Worm (Caenorhabditis elegans) whole organism, L1 larva: ENCODE measurements around the gene pqn-54.

Experiments
- C04F5.9 ChIP-seq: sonication (generic microtip); optimal IDR thresholded peaks from 2 replicates; lab custom pipeline; 2016; ENCODE audit warnings: missing genetic modification characterization, missing compliant biosample characterization
- C16A3.4 ChIP-seq: fragments of 150-350 bp; optimal IDR thresholded peaks from 2 replicates; lab custom pipeline; 2014; ENCODE audit warnings: missing biosample characterization, missing genetic modification characterization
- C34B4.2 ChIP-seq: sonication (generic microtip); optimal IDR thresholded peaks from 2 replicates; lab custom pipeline; 2017; ENCODE audit warnings: mild to moderate bottlenecking, missing genetic modification characterization, missing compliant biosample characterization
- F16B12.6 ChIP-seq: fragments of 150-350 bp; optimal IDR thresholded peaks from 2 replicates; lab custom pipeline; 2014; ENCODE audit warnings: missing biosample characterization, missing genetic modification characterization
- aly-2 ChIP-seq: fragments of 150-350 bp; optimal IDR thresholded peaks from 2 replicates; lab custom pipeline; 2014; ENCODE audit warnings: missing biosample characterization, missing genetic modification characterization
- ama-1 ChIP-seq: fragments of 150-350 bp; optimal IDR thresholded peaks from 2 replicates; lab custom pipeline; 2014
- ceh-63 ChIP-seq: fragments of 200-800 bp; sonication (Bioruptor generic); optimal IDR thresholded peaks from 2 replicates; lab custom pipeline; 2018; ENCODE audit warnings: mild to moderate bottlenecking, missing genetic modification characterization, missing compliant biosample characterization
- ceh-8 ChIP-seq: fragments of 200-800 bp; sonication (Bioruptor generic); optimal IDR thresholded peaks from 2 replicates; lab custom pipeline; 2018; ENCODE audit warnings: mild to moderate bottlenecking, missing genetic modification characterization, moderate library complexity, missing compliant biosample characterization
- ces-1 ChIP-seq: fragments of 150-350 bp; optimal IDR thresholded peaks from 2 replicates; lab custom pipeline; 2014; ENCODE audit warnings: missing biosample characterization, missing genetic modification reagents, missing genetic modification characterization
- dpl-1 ChIP-seq, 3 experiments: fragments of 150-350 bp in 2 of 3; sonication (generic microtip) in 1 of 3; optimal IDR thresholded peaks; 2 replicates each; lab custom pipeline; 2014 to 2017; ENCODE audit warnings: missing biosample characterization in 3 of 3, missing genetic modification characterization in 3 of 3, missing genetic modification reagents in 3 of 3
- dsc-1 ChIP-seq: sonication (generic microtip); optimal IDR thresholded peaks from 2 replicates; lab custom pipeline; 2016; ENCODE audit warnings: mild to moderate bottlenecking, missing genetic modification characterization, missing compliant biosample characterization
- efl-3 ChIP-seq: fragments of 200-800 bp; sonication (Bioruptor generic); optimal IDR thresholded peaks from 2 replicates; lab custom pipeline; 2018; ENCODE audit warnings: mild to moderate bottlenecking, missing genetic modification characterization, missing compliant biosample characterization
- egl-13 ChIP-seq: sonication (generic microtip); optimal IDR thresholded peaks from 2 replicates; lab custom pipeline; 2016; ENCODE audit warnings: missing genotype, missing genetic modification reagents, missing genetic modification characterization, missing compliant biosample characterization
- egl-27 ChIP-seq, 2 experiments: fragments of 150-350 bp in 1 of 2; sonication (generic microtip); optimal IDR thresholded peaks; 3 replicates each; lab custom pipeline; 2017 to 2018; ENCODE audit warnings: missing biosample characterization in 2 of 2, missing genetic modification characterization in 2 of 2, missing genetic modification reagents in 2 of 2
- elt-2 ChIP-seq: sonication (generic microtip); optimal IDR thresholded peaks from 2 replicates; lab custom pipeline; 2016; ENCODE audit warnings: missing genetic modification characterization, mild to moderate bottlenecking, inconsistent platforms, missing compliant biosample characterization, missing genetic modification reagents
- elt-3 ChIP-seq, 6 experiments: fragments of 150-350 bp in 1 of 6; sonication (generic microtip); optimal IDR thresholded peaks; 2 replicates each; lab custom pipeline; 2017 to 2018; ENCODE audit warnings: missing biosample characterization in 6 of 6, missing genetic modification characterization in 6 of 6, inconsistent platforms in 1 of 6
- ets-5 ChIP-seq: fragments of 200-800 bp; sonication (Bioruptor generic); IDR thresholded peaks from 2 replicates; pipeline ENCODE4 v1.3.6; 2022; ENCODE audit warnings: missing genetic modification characterization, missing compliant biosample characterization
- fkh-4 ChIP-seq: sonication (generic microtip); optimal IDR thresholded peaks from 2 replicates; lab custom pipeline; 2016; ENCODE audit warnings: missing compliant biosample characterization, missing genetic modification characterization, borderline replicate concordance
- fkh-8 ChIP-seq: sonication (generic microtip); optimal IDR thresholded peaks from 2 replicates; lab custom pipeline; 2016; ENCODE audit warnings: mild to moderate bottlenecking, missing genetic modification characterization, missing compliant biosample characterization
- grh-1 ChIP-seq: fragments of 200-800 bp; sonication (Bioruptor generic); IDR thresholded peaks from 2 replicates; pipeline ENCODE4 v1.3.6; 2022; ENCODE audit warnings: missing genetic modification reagents, missing genetic modification characterization, missing compliant biosample characterization
- hlh-17 ChIP-seq: fragments of 200-800 bp; sonication (Bioruptor generic); optimal IDR thresholded peaks from 2 replicates; lab custom pipeline; 2018; ENCODE audit warnings: missing genetic modification characterization, mild to moderate bottlenecking, missing compliant biosample characterization, moderate library complexity, borderline replicate concordance
- hlh-4 ChIP-seq: sonication (generic microtip); optimal IDR thresholded peaks from 2 replicates; lab custom pipeline; 2016; ENCODE audit warnings: mild to moderate bottlenecking, missing genetic modification characterization, missing compliant biosample characterization
- jun-1 ChIP-seq: fragments of 150-350 bp; optimal IDR thresholded peaks from 2 replicates; lab custom pipeline; 2014; ENCODE audit warnings: missing biosample characterization, missing genetic modification reagents, missing genetic modification characterization
- lin-14 ChIP-seq: fragments of 200-800 bp; sonication (Bioruptor generic); optimal IDR thresholded peaks from 2 replicates; lab custom pipeline; 2018; ENCODE audit warnings: mild to moderate bottlenecking, missing genetic modification characterization, moderate library complexity, missing compliant biosample characterization
- lin-35 ChIP-seq, 2 experiments: fragments of 150-350 bp; optimal IDR thresholded peaks; 2 replicates each; lab custom pipeline; 2014; ENCODE audit warnings: missing biosample characterization in 2 of 2, missing genetic modification characterization in 2 of 2, missing genetic modification reagents in 2 of 2
- lir-3 ChIP-seq: sonication (generic microtip); optimal IDR thresholded peaks from 2 replicates; lab custom pipeline; 2016; ENCODE audit warnings: mild to moderate bottlenecking, missing genetic modification characterization, moderate library complexity, missing compliant biosample characterization; ENCODE audit not compliant: poor library complexity
- lsy-2 ChIP-seq, 2 experiments: fragments of 150-350 bp; optimal IDR thresholded peaks; 2 replicates each; lab custom pipeline; 2014; ENCODE audit warnings: missing biosample characterization in 2 of 2, missing genetic modification characterization in 2 of 2
- mab-9 ChIP-seq: fragments of 200-800 bp; sonication (Bioruptor generic); IDR thresholded peaks from 2 replicates; pipeline ENCODE4 v1.3.6; 2022; ENCODE audit warnings: missing genetic modification reagents, missing genetic modification characterization, missing compliant biosample characterization
- mep-1 ChIP-seq: fragments of 150-350 bp; optimal IDR thresholded peaks from 2 replicates; lab custom pipeline; 2014; ENCODE audit warnings: missing biosample characterization, missing genetic modification characterization
- nhr-12 ChIP-seq: sonication (generic microtip); optimal IDR thresholded peaks from 2 replicates; lab custom pipeline; 2017; ENCODE audit warnings: missing biosample characterization, missing genetic modification characterization
- nhr-20 ChIP-seq: sonication (generic microtip); optimal IDR thresholded peaks from 2 replicates; lab custom pipeline; 2016; ENCODE audit warnings: mild to moderate bottlenecking, missing genetic modification characterization, missing compliant biosample characterization
- nhr-237 ChIP-seq: fragments of 150-350 bp; optimal IDR thresholded peaks from 2 replicates; lab custom pipeline; 2014; ENCODE audit warnings: missing biosample characterization, missing genetic modification characterization
- nhr-28 ChIP-seq: fragments of 150-350 bp; optimal IDR thresholded peaks from 2 replicates; lab custom pipeline; 2014; ENCODE audit warnings: missing biosample characterization, missing genetic modification characterization
- nhr-71 ChIP-seq: sonication (generic microtip); optimal IDR thresholded peaks from 2 replicates; lab custom pipeline; 2016; ENCODE audit warnings: mild to moderate bottlenecking, missing genetic modification characterization, moderate library complexity, missing compliant biosample characterization
- nhr-84 ChIP-seq: sonication (generic microtip); optimal IDR thresholded peaks from 2 replicates; lab custom pipeline; 2017; ENCODE audit warnings: missing biosample characterization, missing genetic modification characterization
- nhr-85 ChIP-seq: sonication (generic microtip); peaks from one replicate; lab custom pipeline; 2016; ENCODE audit warnings: missing genetic modification characterization, inconsistent platforms, missing compliant biosample characterization
- pag-3 ChIP-seq: sonication (generic microtip); optimal IDR thresholded peaks from 2 replicates; lab custom pipeline; 2017; ENCODE audit warnings: missing genetic modification characterization, mild to moderate bottlenecking, missing compliant biosample characterization, antibody characterized with exemption, borderline replicate concordance; ENCODE audit not compliant: insufficient read depth
- pqm-1 ChIP-seq: sonication (generic microtip); optimal IDR thresholded peaks from 3 replicates; lab custom pipeline; 2017; ENCODE audit warnings: missing biosample characterization, missing genetic modification characterization
- snpc-4 ChIP-seq: fragments of 150-350 bp; optimal IDR thresholded peaks from 2 replicates; lab custom pipeline; 2014; ENCODE audit warnings: missing biosample characterization, missing genetic modification characterization
- snu-23 ChIP-seq: sonication (generic microtip); optimal IDR thresholded peaks from 2 replicates; lab custom pipeline; 2016; ENCODE audit warnings: missing genetic modification characterization, missing compliant biosample characterization
- sox-4 ChIP-seq: sonication (generic microtip); optimal IDR thresholded peaks from 2 replicates; lab custom pipeline; 2016; ENCODE audit warnings: missing genetic modification characterization, missing compliant biosample characterization
- swsn-7 ChIP-seq: sonication (generic microtip); optimal IDR thresholded peaks from 2 replicates; lab custom pipeline; 2016; ENCODE audit warnings: missing genetic modification characterization, missing compliant biosample characterization
- tbx-2 ChIP-seq: sonication (generic microtip); optimal IDR thresholded peaks from 2 replicates; lab custom pipeline; 2016; ENCODE audit warnings: missing genetic modification characterization, missing compliant biosample characterization
- tlp-1 ChIP-seq: fragments of 150-350 bp; optimal IDR thresholded peaks from 2 replicates; lab custom pipeline; 2014; ENCODE audit warnings: missing biosample characterization, missing genetic modification characterization
- unc-130 ChIP-seq: fragments of 150-350 bp; optimal IDR thresholded peaks from 2 replicates; lab custom pipeline; 2017; ENCODE audit warnings: missing biosample characterization, missing genetic modification characterization, inconsistent platforms
- unc-30 ChIP-seq: sonication (generic microtip); optimal IDR thresholded peaks from 2 replicates; lab custom pipeline; 2017; ENCODE audit warnings: missing biosample characterization, missing genetic modification characterization
- unc-62 ChIP-seq: fragments of 150-350 bp; optimal IDR thresholded peaks from 2 replicates; lab custom pipeline; 2014; ENCODE audit warnings: missing biosample characterization, missing genetic modification reagents, missing genetic modification characterization
- unc-86 ChIP-seq: sonication (generic microtip); optimal IDR thresholded peaks from 2 replicates; lab custom pipeline; 2016; ENCODE audit warnings: missing genetic modification characterization, missing compliant biosample characterization
- vab-15 ChIP-seq: sonication (generic microtip); optimal IDR thresholded peaks from 2 replicates; lab custom pipeline; 2017; ENCODE audit warnings: missing genotype, mild to moderate bottlenecking, missing genetic modification characterization, missing compliant biosample characterization
- xbp-1 ChIP-seq: sonication (generic microtip); optimal IDR thresholded peaks from 2 replicates; lab custom pipeline; 2016; ENCODE audit warnings: missing genetic modification characterization, missing compliant biosample characterization
- ztf-11 ChIP-seq, 2 experiments: sonication (generic microtip); optimal IDR thresholded peaks; 2 replicates each; lab custom pipeline; 2016 to 2017; ENCODE audit warnings: missing genetic modification characterization in 2 of 2, missing biosample characterization in 1 of 2, missing compliant biosample characterization in 1 of 2
- ztf-4 ChIP-seq: fragments of 150-350 bp; optimal IDR thresholded peaks from 2 replicates; lab custom pipeline; 2014; ENCODE audit warnings: missing biosample characterization, missing genetic modification characterization

pqn-54 gene

DNA sequence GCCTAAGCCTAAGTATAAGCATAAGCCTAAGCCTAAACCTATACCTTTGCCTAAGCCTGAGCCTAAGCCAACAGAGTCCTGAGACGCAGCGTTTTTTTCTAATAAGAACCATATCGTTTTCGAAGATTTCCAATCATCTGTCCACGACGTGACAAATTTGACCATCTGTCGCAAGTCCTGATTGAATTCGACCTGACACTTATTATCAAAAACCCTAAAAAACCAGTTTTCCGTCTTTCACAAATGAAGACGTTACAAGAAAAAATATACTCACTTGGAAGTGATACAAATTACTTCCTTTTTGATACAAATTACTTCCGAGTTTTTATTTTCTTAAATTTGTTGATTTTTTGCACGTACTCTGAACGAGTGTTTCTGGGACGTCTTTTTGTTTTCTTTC lies 26.6 kb upstream of the pqn-54 start (continued):
- TF ChIP-seq tbx-2 (peak; percentile 25), hlh-4 (no peak)

DNA sequence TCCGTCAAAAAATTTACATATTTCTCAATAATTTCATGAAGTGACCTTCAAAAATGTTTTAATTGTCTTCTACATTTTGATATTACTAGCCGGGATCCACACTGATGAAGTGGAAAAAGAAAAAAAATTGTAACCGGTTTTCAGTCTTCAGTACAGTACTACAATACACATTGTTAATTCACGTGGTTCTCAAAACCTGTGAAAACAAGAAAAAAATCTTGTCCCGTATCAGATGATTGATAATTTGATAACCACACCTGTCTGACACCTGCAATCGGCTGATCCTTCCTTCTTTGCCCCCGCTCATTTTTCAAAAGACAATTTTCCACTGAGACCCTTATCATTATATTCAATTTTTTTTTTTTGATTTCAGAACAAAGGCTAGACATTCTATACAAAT lies 26.0 kb upstream of the pqn-54 start, which contains the start of gene R09B5.11:
Gene R09B5.11, plus strand, starts transcription at position 374 of the 400 bp plus-strand sequence.
- TF ChIP-seq ceh-8 (GFP tag; lab: Kevin White, UChicago) (no peak), aly-2 (no peak), fkh-4 (no peak), C34B4.2 (tag; lab: Kevin White, UChicago) (no peak), C16A3.4 (tag; lab: Kevin White, UChicago) (no peak), unc-86 (no peak), nhr-237 (tag; lab: Kevin White, UChicago) (no peak), lin-14 (GFP tag; lab: Kevin White, UChicago) (peak; percentile 84), nhr-85 (tag; lab: Kevin White, UChicago) (peak; percentile 89), jun-1 (tag; lab: Kevin White, UChicago) (no peak), unc-30 (tag; lab: Kevin White, UChicago) (no peak), lsy-2 (tag; optimal IDR thresholded peaks at IDR 0.05; lab: Kevin White, UChicago) (peak in 1 of 2 experiments; percentile 23), elt-3 (tag; optimal IDR thresholded peaks at IDR 0.05; lab: Kevin White, UChicago) (peak in 4 of 6 experiments; percentile 43 to 84 (median 58)), xbp-1 (tag; lab: Kevin White, UChicago) (no peak), elt-2 (no peak), unc-62 (no peak), ets-5 (GFP tag; lab: Robert Waterston, UW) (no peak), pqm-1 (tag; lab: Kevin White, UChicago) (no peak), nhr-28 (tag; lab: Kevin White, UChicago) (no peak), egl-13 (no peak), tlp-1 (tag; lab: Kevin White, UChicago) (no peak), ztf-11 (tag; optimal IDR thresholded peaks at IDR 0.05; lab: Kevin White, UChicago) (no peak), nhr-12 (tag; lab: Kevin White, UChicago) (no peak), dsc-1 (tag; lab: Kevin White, UChicago) (no peak), lir-3 (tag; lab: Kevin White, UChicago) (no peak), mab-9 (GFP tag; lab: Robert Waterston, UW) (no peak), nhr-84 (tag; lab: Kevin White, UChicago) (no peak), ztf-4 (tag; lab: Kevin White, UChicago) (no peak), fkh-8 (tag; lab: Kevin White, UChicago) (no peak), swsn-7 (tag; lab: Kevin White, UChicago) (no peak), sox-4 (tag; lab: Kevin White, UChicago) (no peak), ama-1 (lab: Kevin White, UChicago) (no peak), egl-27 (tag; optimal IDR thresholded peaks at IDR 0.05; lab: Kevin White, UChicago) (no peak), dpl-1 (GFP tag; optimal IDR thresholded peaks at IDR 0.05; lab: Kevin White, UChicago) (no peak), lin-35 (GFP tag; optimal IDR thresholded peaks at IDR 0.05; lab: Kevin White, UChicago) (no peak), pag-3 (no peak), nhr-20 (tag; lab: Kevin White, UChicago) (peak; percentile 65), vab-15 (tag; lab: Kevin White, UChicago) (no peak), efl-3 (GFP tag; lab: Kevin White, UChicago) (no peak), mep-1 (tag; lab: Kevin White, UChicago) (no peak), nhr-71 (peak; percentile 54), tbx-2 (peak; percentile 37), unc-130 (tag; lab: Kevin White, UChicago) (peak; percentile 24), hlh-4 (no peak), ceh-63 (GFP tag; lab: Kevin White, UChicago) (no peak), grh-1 (GFP tag; lab: Robert Waterston, UW) (peak; percentile 92), F16B12.6 (tag; lab: Kevin White, UChicago) (no peak), ces-1 (GFP tag; lab: Kevin White, UChicago) (no peak), C04F5.9 (no peak), hlh-17 (no peak), snu-23 (peak; percentile 44), snpc-4 (tag; lab: Kevin White, UChicago) (no peak)
